Fruit fly (Drosophila melanogaster) whole organism, embryonic: ENCODE measurements around the gene SLC5A11.
A peak's percentile ranks its signal among the peaks of the same experiment; 100 is the strongest.

Source experiments
- Atf3 ChIP-seq: fragments of 200-800 bp; sonication (Bioruptor generic); optimal IDR thresholded peaks from 3 replicates; lab custom pipeline; 2016; ENCODE audit warnings: missing biosample characterization, missing genetic modification characterization
- BEAF-32 ChIP-seq: fragments of 200-800 bp; sonication (Bioruptor generic); optimal IDR thresholded peaks from 3 replicates; lab custom pipeline; 2017; ENCODE audit warnings: missing biosample characterization, missing genetic modification characterization, mild to moderate bottlenecking, moderate library complexity, missing genetic modification reagents
- CG10462 ChIP-seq: fragments of 200-800 bp; sonication (Bioruptor generic); optimal IDR thresholded peaks from 2 replicates; lab custom pipeline; 2016; ENCODE audit warnings: missing biosample characterization, missing genetic modification characterization
- CG11504 ChIP-seq: fragments of 200-800 bp; sonication (Bioruptor generic); optimal IDR thresholded peaks from 3 replicates; lab custom pipeline; 2019; ENCODE audit warnings: missing biosample characterization, mild to moderate bottlenecking, missing genetic modification characterization, moderate library complexity
- CG12071 ChIP-seq: fragments of 200-800 bp; sonication (Bioruptor generic); optimal IDR thresholded peaks from 3 replicates; lab custom pipeline; 2018; ENCODE audit warnings: missing biosample characterization, mild to moderate bottlenecking, missing genetic modification characterization
- CG12104 ChIP-seq: fragments of 200-800 bp; sonication (Bioruptor generic); optimal IDR thresholded peaks from 3 replicates; lab custom pipeline; 2016; ENCODE audit warnings: missing biosample characterization, missing genetic modification characterization
- CG12299 ChIP-seq: fragments of 200-800 bp; sonication (Bioruptor generic); optimal IDR thresholded peaks from 2 replicates; lab custom pipeline; 2018; ENCODE audit warnings: missing biosample characterization, mild to moderate bottlenecking, missing genetic modification characterization
- CG12391 ChIP-seq: fragments of 200-800 bp; sonication (Bioruptor generic); optimal IDR thresholded peaks from 3 replicates; lab custom pipeline; 2018; ENCODE audit warnings: missing biosample characterization, mild to moderate bottlenecking, missing genetic modification characterization, moderate library complexity
- CG12769 ChIP-seq: fragments of 200-800 bp; sonication (Bioruptor generic); optimal IDR thresholded peaks from 2 replicates; lab custom pipeline; 2019; ENCODE audit warnings: missing biosample characterization, mild to moderate bottlenecking, missing genetic modification characterization, moderate library complexity
- CG13624 ChIP-seq: fragments of 200-800 bp; sonication (Bioruptor generic); optimal IDR thresholded peaks from 2 replicates; lab custom pipeline; 2016; ENCODE audit warnings: missing biosample characterization, missing genetic modification characterization
- CG14667 ChIP-seq: fragments of 200-800 bp; sonication (Bioruptor generic); IDR thresholded peaks from 2 replicates; pipeline ENCODE4 v1.3.6; 2022; ENCODE audit warnings: missing biosample characterization, missing genetic modification characterization
- CG15011 ChIP-seq: fragments of 200-800 bp; sonication (Bioruptor generic); optimal IDR thresholded peaks from 3 replicates; lab custom pipeline; 2018; ENCODE audit warnings: missing biosample characterization, mild to moderate bottlenecking, missing genetic modification characterization
- CG15479 ChIP-seq: fragments of 200-800 bp; sonication (Bioruptor generic); optimal IDR thresholded peaks from 3 replicates; lab custom pipeline; 2019; ENCODE audit warnings: missing biosample characterization, mild to moderate bottlenecking, missing genetic modification characterization, moderate library complexity
- CG16863 ChIP-seq: fragments of 200-800 bp; sonication (Bioruptor generic); optimal IDR thresholded peaks from 3 replicates; lab custom pipeline; 2016; ENCODE audit warnings: missing biosample characterization, missing genetic modification characterization
- CG3726 ChIP-seq: fragments of 200-800 bp; sonication (Bioruptor generic); IDR thresholded peaks from 3 replicates; pipeline ENCODE4, ENCODE4 v1.3.6; 2022; ENCODE audit warnings: missing biosample characterization, missing genetic modification characterization
- CG43689 ChIP-seq: fragments of 200-800 bp; sonication (Bioruptor generic); IDR thresholded peaks from 2 replicates; pipeline ENCODE4 v1.3.6; 2022; ENCODE audit warnings: missing biosample characterization, missing genetic modification characterization
- CG4730 ChIP-seq: fragments of 200-800 bp; sonication (Bioruptor generic); IDR thresholded peaks from 2 replicates; pipeline ENCODE4 v1.3.6; 2022; ENCODE audit warnings: missing biosample characterization, missing genetic modification characterization
- CG7963 ChIP-seq: fragments of 200-800 bp; sonication (Bioruptor generic); IDR thresholded peaks from 3 replicates; pipeline ENCODE4 v1.3.6; 2022; ENCODE audit warnings: missing biosample characterization, missing genetic modification characterization; ENCODE audit not compliant: partially characterized antibody
- CG9876 ChIP-seq: fragments of 200-800 bp; sonication (Bioruptor generic); optimal IDR thresholded peaks from 2 replicates; lab custom pipeline; 2016; ENCODE audit warnings: missing biosample characterization, missing genetic modification characterization
- CTCF ChIP-seq: fragments of 200-800 bp; sonication (Bioruptor generic); optimal IDR thresholded peaks from 2 replicates; lab custom pipeline; 2017; ENCODE audit warnings: missing biosample characterization, mild to moderate bottlenecking, missing genetic modification characterization, moderate library complexity
- D ChIP-seq, 2 experiments: fragments of 200-800 bp in 1 of 2; fragments of >200 bp in 1 of 2; sonication (Bioruptor generic) in 1 of 2; optimal IDR thresholded peaks; 2 replicates in 1 of 2; 3 replicates in 1 of 2; lab custom pipeline; 2017; ENCODE audit warnings: mild to moderate bottlenecking in 1 of 2, missing biosample characterization in 1 of 2, missing genetic modification characterization in 1 of 2, missing genetic modification reagents in 1 of 2
- Dref ChIP-seq: fragments of 200-800 bp; sonication (Bioruptor generic); IDR thresholded peaks from 2 replicates; pipeline ENCODE4 v1.3.6; 2022; ENCODE audit warnings: missing biosample characterization, missing genetic modification characterization
- Fer3 ChIP-seq: fragments of 200-800 bp; sonication (Bioruptor generic); optimal IDR thresholded peaks from 2 replicates; lab custom pipeline; 2018; ENCODE audit warnings: missing biosample characterization, mild to moderate bottlenecking, missing genetic modification characterization, moderate library complexity
- GATAe ChIP-seq: fragments of 200-800 bp; sonication (Bioruptor generic); conservative IDR thresholded peaks from 2 replicates; pipeline ENCODE4 v1.3.6; 2022; ENCODE audit warnings: missing biosample characterization, missing genetic modification characterization
- HHEX ChIP-seq: fragments of 200-800 bp; sonication (Bioruptor generic); optimal IDR thresholded peaks from 3 replicates; lab custom pipeline; 2017; ENCODE audit warnings: missing biosample characterization, mild to moderate bottlenecking, missing genetic modification characterization, missing genetic modification reagents
- Hand ChIP-seq: fragments of 200-800 bp; sonication (Bioruptor generic); optimal IDR thresholded peaks from 2 replicates; lab custom pipeline; 2017; ENCODE audit warnings: mild to moderate bottlenecking, missing biosample characterization, missing genetic modification reagents, missing genetic modification characterization
- Mad ChIP-seq: fragments of 200-800 bp; sonication (Bioruptor generic); optimal IDR thresholded peaks from 2 replicates; lab custom pipeline; 2016; ENCODE audit warnings: missing biosample characterization, missing genetic modification characterization
- Myb ChIP-seq: fragments of 200-800 bp; sonication (Bioruptor generic); optimal IDR thresholded peaks from 2 replicates; lab custom pipeline; 2016; ENCODE audit warnings: missing biosample characterization, missing genetic modification characterization
- Pdp1 ChIP-seq, 2 experiments: fragments of 200-800 bp; sonication (Bioruptor generic); optimal IDR thresholded peaks; 3 replicates each; lab custom pipeline; 2016; ENCODE audit warnings: missing biosample characterization in 2 of 2, missing genetic modification characterization in 2 of 2, mild to moderate bottlenecking in 1 of 2, moderate library complexity in 1 of 2
- Scr ChIP-seq: fragments of 200-800 bp; sonication (Bioruptor generic); IDR thresholded peaks from 2 replicates; pipeline ENCODE4 v1.3.6; 2022; ENCODE audit warnings: missing biosample characterization, missing genetic modification characterization; ENCODE audit not compliant: partially characterized antibody
- ap ChIP-seq: fragments of 200-800 bp; sonication (Bioruptor generic); IDR thresholded peaks from 2 replicates; pipeline ENCODE4 v1.3.6; 2022; ENCODE audit warnings: missing biosample characterization, missing genetic modification characterization
- bbx ChIP-seq: fragments of 200-800 bp; sonication (Bioruptor generic); IDR thresholded peaks from 2 replicates; pipeline ENCODE4 v1.3.6; 2022; ENCODE audit warnings: missing biosample characterization, missing genetic modification characterization; ENCODE audit not compliant: partially characterized antibody
- bsh ChIP-seq, 2 experiments: fragments of 200-800 bp; sonication (Bioruptor generic); optimal IDR thresholded peaks; 2 replicates each; lab custom pipeline; 2017 to 2018; ENCODE audit warnings: mild to moderate bottlenecking in 2 of 2, missing biosample characterization in 2 of 2, missing genetic modification characterization in 2 of 2, moderate library complexity in 1 of 2
- chinmo ChIP-seq: fragments of 200-800 bp; sonication (Bioruptor generic); IDR thresholded peaks from 4 replicates; pipeline ENCODE4 v1.3.6; 2022; ENCODE audit warnings: missing biosample characterization, missing genetic modification characterization; ENCODE audit not compliant: partially characterized antibody
- crc ChIP-seq: fragments of 200-800 bp; sonication (Bioruptor generic); optimal IDR thresholded peaks from 2 replicates; lab custom pipeline; 2016; ENCODE audit warnings: missing biosample characterization, missing genetic modification characterization
- dysf ChIP-seq: fragments of 200-800 bp; sonication (Bioruptor generic); IDR thresholded peaks from 3 replicates; pipeline ENCODE4 v1.3.6; 2022; ENCODE audit warnings: missing biosample characterization, missing genetic modification characterization
- esg ChIP-seq: fragments of 200-800 bp; sonication (Bioruptor generic); conservative IDR thresholded peaks from 2 replicates; pipeline ENCODE4 v1.3.6; 2022; ENCODE audit warnings: missing biosample characterization, missing genetic modification characterization
- eyg ChIP-seq: fragments of 200-800 bp; sonication (Bioruptor generic); optimal IDR thresholded peaks from 3 replicates; lab custom pipeline; 2016; ENCODE audit warnings: missing biosample characterization, missing genetic modification characterization
- gce ChIP-seq: fragments of 200-800 bp; sonication (Bioruptor generic); IDR thresholded peaks from 3 replicates; pipeline ENCODE4 v1.3.6; 2022; ENCODE audit warnings: missing biosample characterization, missing genetic modification characterization
- grau ChIP-seq: fragments of 200-800 bp; optimal IDR thresholded peaks from 3 replicates; lab custom pipeline; 2019; ENCODE audit warnings: missing biosample characterization, mild to moderate bottlenecking, missing genetic modification characterization, moderate library complexity
- her ChIP-seq: fragments of 200-800 bp; sonication (Bioruptor generic); optimal IDR thresholded peaks from 2 replicates; lab custom pipeline; 2016; ENCODE audit warnings: missing biosample characterization, missing genetic modification characterization
- ind ChIP-seq: fragments of 200-800 bp; sonication (Bioruptor generic); optimal IDR thresholded peaks from 3 replicates; lab custom pipeline; 2016; ENCODE audit warnings: missing biosample characterization, missing genetic modification characterization
- lab ChIP-seq: fragments of 200-800 bp; sonication (Bioruptor generic); optimal IDR thresholded peaks from 3 replicates; lab custom pipeline; 2017; ENCODE audit warnings: missing biosample characterization, missing genetic modification characterization, mild to moderate bottlenecking, moderate library complexity, missing genetic modification reagents
- lilli ChIP-seq: fragments of 200-800 bp; sonication (Bioruptor generic); optimal IDR thresholded peaks from 3 replicates; lab custom pipeline; 2016; ENCODE audit warnings: missing biosample characterization, missing genetic modification characterization
- nau ChIP-seq: fragments of 200-800 bp; sonication (Bioruptor generic); optimal IDR thresholded peaks from 3 replicates; lab custom pipeline; 2017; ENCODE audit warnings: missing biosample characterization, mild to moderate bottlenecking, missing genetic modification characterization, missing genetic modification reagents
- onecut ChIP-seq: fragments of 200-800 bp; sonication (Bioruptor generic); IDR thresholded peaks from 2 replicates; pipeline ENCODE4 v1.3.6; 2022; ENCODE audit warnings: missing biosample characterization, missing genetic modification characterization
- peb ChIP-seq: fragments of 200-800 bp; sonication (Bioruptor generic); IDR thresholded peaks from 2 replicates; pipeline ENCODE4 v1.3.6; 2022; ENCODE audit warnings: missing biosample characterization, missing genetic modification characterization
- ro ChIP-seq: fragments of 200-800 bp; sonication (Bioruptor generic); IDR thresholded peaks from 2 replicates; pipeline ENCODE4 v1.3.6; 2022; ENCODE audit warnings: missing biosample characterization, missing genetic modification characterization
- sima ChIP-seq: fragments of 200-800 bp; sonication (Bioruptor generic); optimal IDR thresholded peaks from 2 replicates; lab custom pipeline; 2016; ENCODE audit warnings: missing biosample characterization, missing genetic modification characterization
- twi ChIP-seq: fragments of 200-800 bp; optimal IDR thresholded peaks from 2 replicates; lab custom pipeline; 2019; ENCODE audit warnings: missing biosample characterization, mild to moderate bottlenecking, missing genetic modification characterization, moderate library complexity
- yki ChIP-seq: fragments of >200 bp; optimal IDR thresholded peaks from 3 replicates; lab custom pipeline; 2018

Gene SLC5A11

DNA sequence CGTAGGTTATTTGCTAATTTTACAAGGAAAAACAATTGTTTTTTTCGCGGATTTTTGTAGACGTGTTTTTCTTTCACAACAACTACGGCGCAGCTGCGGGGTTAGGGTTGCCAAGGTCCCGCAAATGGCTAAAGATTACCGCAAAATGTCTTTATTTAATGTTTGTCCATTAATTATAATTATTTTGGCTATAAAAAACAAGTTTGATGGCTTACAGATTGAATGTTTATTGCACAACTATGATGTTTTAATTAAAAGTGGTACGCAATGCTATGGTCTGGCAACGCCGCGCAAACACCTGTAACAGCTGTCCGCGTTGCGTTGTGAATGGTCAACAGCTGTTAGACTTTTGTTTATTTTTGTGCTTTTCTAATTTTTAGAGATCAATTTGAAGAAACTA, 48.2 kb downstream of the SLC5A11 start (continued):
- TF ChIP-seq grau (tag; lab: Kevin White, UChicago), result peak; percentile 69
- TF ChIP-seq CG15011 (GFP tag; lab: Kevin White, UChicago), result peak; percentile 16
- peak; percentile 36 for TF ChIP-seq CG12104 (GFP tag; lab: Kevin White, UChicago)
- TF ChIP-seq CG4730 (GFP tag; lab: Robert Waterston, UW), result peak; percentile 54; the same call in 1 of the 2 replicates
- peak; percentile 0 for TF ChIP-seq CTCF (GFP tag; lab: Kevin White, UChicago)
- TF ChIP-seq BEAF-32 (GFP tag; lab: Kevin White, UChicago), result peak; percentile 43
- peak; percentile 79 for TF ChIP-seq ind (GFP tag; lab: Kevin White, UChicago)
- no peak for TF ChIP-seq chinmo (GFP tag; lab: Robert Waterston, UW)
- peak; percentile 72 for TF ChIP-seq esg (GFP tag; lab: Robert Waterston, UW)
- peak; percentile 47 for TF ChIP-seq her (GFP tag; lab: Kevin White, UChicago)
- peak; percentile 81 for TF ChIP-seq lab (GFP tag; lab: Kevin White, UChicago)
- no peak for TF ChIP-seq CG10462 (GFP tag; lab: Kevin White, UChicago)
- TF ChIP-seq crc, result peak; percentile 60
- TF ChIP-seq CG16863 (GFP tag; lab: Kevin White, UChicago), result peak; percentile 62
- peak; percentile 65 for TF ChIP-seq eyg
- peak; percentile 71 for TF ChIP-seq Mad (GFP tag; lab: Kevin White, UChicago)
- peak; percentile 47 for TF ChIP-seq Myb
- TF ChIP-seq CG11504 (tag; lab: Kevin White, UChicago), result peak; percentile 71
- peak; percentile 60 for TF ChIP-seq CG12299 (tag; lab: Kevin White, UChicago)
- TF ChIP-seq CG12391 (tag; lab: Kevin White, UChicago), result peak; percentile 75
- peak; percentile 67 for TF ChIP-seq HHEX (GFP tag; lab: Kevin White, UChicago)
- peak; percentile 58 for TF ChIP-seq CG14667 (GFP tag; lab: Robert Waterston, UW)
- TF ChIP-seq onecut (GFP tag; lab: Robert Waterston, UW), result no peak
- no peak for TF ChIP-seq D (optimal IDR thresholded peaks at IDR 0.05; lab: Kevin White, UChicago)
- TF ChIP-seq D (GFP tag; optimal IDR thresholded peaks at IDR 0.05; lab: Kevin White, UChicago), result peak; percentile 40
- TF ChIP-seq Hand (GFP tag; lab: Kevin White, UChicago), result no peak
- no peak for TF ChIP-seq Scr (GFP tag; lab: Robert Waterston, UW)
- TF ChIP-seq CG43689 (GFP tag; lab: Robert Waterston, UW), result no peak
- TF ChIP-seq CG12769 (tag; lab: Kevin White, UChicago), result peak; percentile 75
- peak; percentile 89 for TF ChIP-seq lilli (GFP tag; lab: Kevin White, UChicago)
- TF ChIP-seq bbx (GFP tag; lab: Robert Waterston, UW), result no peak
- TF ChIP-seq Atf3 (GFP tag; lab: Kevin White, UChicago), result peak; percentile 8
- no peak for TF ChIP-seq bsh (GFP tag; optimal IDR thresholded peaks at IDR 0.05; lab: Kevin White, UChicago)
- peak; percentile 9 for TF ChIP-seq CG12071 (GFP tag; lab: Kevin White, UChicago)
- peak; percentile 79 to 91 for TF ChIP-seq Pdp1 (GFP tag; optimal IDR thresholded peaks at IDR 0.05; lab: Kevin White, UChicago)
- no peak for TF ChIP-seq GATAe
- no peak for TF ChIP-seq yki (lab: Kevin White, UChicago)
- no peak for TF ChIP-seq CG7963
- TF ChIP-seq CG13624 (GFP tag; lab: Kevin White, UChicago), result peak; percentile 87
- peak; percentile 57 for TF ChIP-seq nau (GFP tag; lab: Kevin White, UChicago)
- no peak for TF ChIP-seq CG3726 (GFP tag; lab: Robert Waterston, UW)
- TF ChIP-seq Fer3 (tag; lab: Kevin White, UChicago), result peak; percentile 76
- peak; percentile 55 for TF ChIP-seq twi
- TF ChIP-seq ap (GFP tag; lab: Robert Waterston, UW), result no peak
- no peak for TF ChIP-seq sima (GFP tag; lab: Kevin White, UChicago)
- TF ChIP-seq peb, result peak; percentile 61; the same call in 1 of the 2 replicates
- peak; percentile 60; the same call in 2 of the 3 replicates for TF ChIP-seq dysf
- TF ChIP-seq CG15479, result peak; percentile 48
- no peak for TF ChIP-seq gce (GFP tag; lab: Robert Waterston, UW)
- no peak for TF ChIP-seq ro (GFP tag; lab: Robert Waterston, UW)
- peak; percentile 41 for TF ChIP-seq CG9876 (GFP tag; lab: Kevin White, UChicago)
- TF ChIP-seq Dref (GFP tag; lab: Robert Waterston, UW), result no peak
